Fruit fly (Drosophila melanogaster) Kc167 (cell line): ENCODE data around the gene CG33189.

ENCODE experiments used
- Myc ChIP-seq: fragments of >200 bp; optimal IDR thresholded peaks from 2 replicates; lab custom pipeline; 2017; ENCODE audit warnings: missing external identifiers
- Sin3A ChIP-seq: fragments of >200 bp; optimal IDR thresholded peaks from 2 replicates; lab custom pipeline; 2018; ENCODE audit warnings: missing external identifiers
- h ChIP-seq: fragments of >200 bp; optimal IDR thresholded peaks from 3 replicates; lab custom pipeline; 2018; ENCODE audit warnings: missing external identifiers
- insv ChIP-seq: fragments of >200 bp; optimal IDR thresholded peaks from 3 replicates; lab custom pipeline; 2018; ENCODE audit warnings: missing external identifiers
- psq ChIP-seq: fragments of >200 bp; optimal IDR thresholded peaks from 2 replicates; lab custom pipeline; 2017; ENCODE audit warnings: missing external identifiers
- ttk ChIP-seq: sonication (Bioruptor generic); optimal IDR thresholded peaks from 2 replicates; lab custom pipeline; 2017; ENCODE audit warnings: missing external identifiers

Gene CG33189

DNA sequence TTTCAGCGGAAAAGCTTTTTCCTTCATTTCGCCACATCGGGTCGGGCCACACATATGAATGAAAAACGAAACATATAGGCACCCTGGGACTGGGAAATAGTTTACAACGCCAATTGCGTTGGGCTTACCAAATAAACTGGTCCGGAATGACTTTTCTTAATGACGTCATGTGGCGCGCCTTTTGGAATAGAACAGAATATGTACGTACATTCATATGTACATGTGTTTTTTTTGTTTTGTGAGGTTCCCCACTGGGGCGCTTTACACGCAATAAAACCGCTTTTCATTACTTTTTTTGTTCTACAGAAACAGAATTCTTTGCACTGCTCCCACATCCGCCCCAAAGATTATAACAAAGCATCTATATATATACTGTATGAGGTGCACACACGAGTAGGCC, 17.7 kb upstream of the CG33189 start:
- no peak for TF ChIP-seq Sin3A (lab: Kevin White, UChicago)
- no peak for TF ChIP-seq h
- TF ChIP-seq ttk (lab: Kevin White, UChicago), result no peak
- TF ChIP-seq Myc (lab: Kevin White, UChicago), result no peak
- TF ChIP-seq psq, result no peak
- TF ChIP-seq insv (lab: Kevin White, UChicago), result no peak

DNA sequence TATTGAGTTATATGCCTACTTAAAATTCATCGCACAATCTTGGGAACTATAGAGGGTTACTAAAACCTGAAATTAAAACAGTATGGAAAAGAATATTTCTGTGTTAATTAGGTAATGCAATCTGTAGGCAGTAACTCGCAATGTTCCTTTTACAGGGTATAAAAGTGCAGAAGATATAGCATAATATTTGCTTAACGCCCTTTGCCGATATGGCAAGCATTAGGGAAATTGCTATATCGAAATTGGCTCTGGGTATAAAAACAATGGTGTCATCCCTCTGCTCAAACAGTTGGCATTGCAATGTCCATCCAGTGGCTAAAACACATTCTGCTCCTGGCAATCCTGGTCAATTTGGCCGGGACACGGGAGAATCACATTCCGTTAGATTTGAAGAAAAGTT, 13.8 kb upstream of the CG33189 start, which contains the start of gene Ir85a:
Ir85a (plus strand) TSS at position 301 of the 400 bp plus-strand sequence.
- no peak for TF ChIP-seq psq
- TF ChIP-seq Sin3A (lab: Kevin White, UChicago), result no peak
- TF ChIP-seq h, result no peak
- TF ChIP-seq ttk (lab: Kevin White, UChicago), result no peak
- no peak for TF ChIP-seq insv (lab: Kevin White, UChicago)
- no peak for TF ChIP-seq Myc (lab: Kevin White, UChicago)

DNA sequence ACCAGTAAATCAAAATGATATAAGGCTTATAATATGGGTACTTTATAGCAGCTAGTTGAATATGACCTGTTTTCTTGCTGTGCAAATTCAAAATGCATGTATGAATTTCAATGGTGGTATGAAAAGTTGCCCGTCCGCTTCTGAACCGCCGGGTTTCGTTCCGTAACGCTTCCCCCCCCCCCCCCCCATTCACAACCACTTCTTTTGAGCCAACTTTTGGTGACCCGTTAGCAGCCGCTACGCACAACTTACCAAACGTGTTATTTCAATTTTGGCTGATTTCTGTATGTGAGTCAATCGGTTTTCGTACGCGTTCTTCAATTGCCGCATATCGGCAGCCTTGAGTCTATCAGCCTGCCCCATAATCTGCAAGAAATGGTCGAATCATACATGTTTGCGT, 13.1 kb upstream of the CG33189 start:
- TF ChIP-seq insv (lab: Kevin White, UChicago), result no peak
- TF ChIP-seq Myc (lab: Kevin White, UChicago), result no peak
- TF ChIP-seq ttk (lab: Kevin White, UChicago), result no peak
- TF ChIP-seq h, result no peak
- no peak for TF ChIP-seq psq
- no peak for TF ChIP-seq Sin3A (lab: Kevin White, UChicago)

DNA sequence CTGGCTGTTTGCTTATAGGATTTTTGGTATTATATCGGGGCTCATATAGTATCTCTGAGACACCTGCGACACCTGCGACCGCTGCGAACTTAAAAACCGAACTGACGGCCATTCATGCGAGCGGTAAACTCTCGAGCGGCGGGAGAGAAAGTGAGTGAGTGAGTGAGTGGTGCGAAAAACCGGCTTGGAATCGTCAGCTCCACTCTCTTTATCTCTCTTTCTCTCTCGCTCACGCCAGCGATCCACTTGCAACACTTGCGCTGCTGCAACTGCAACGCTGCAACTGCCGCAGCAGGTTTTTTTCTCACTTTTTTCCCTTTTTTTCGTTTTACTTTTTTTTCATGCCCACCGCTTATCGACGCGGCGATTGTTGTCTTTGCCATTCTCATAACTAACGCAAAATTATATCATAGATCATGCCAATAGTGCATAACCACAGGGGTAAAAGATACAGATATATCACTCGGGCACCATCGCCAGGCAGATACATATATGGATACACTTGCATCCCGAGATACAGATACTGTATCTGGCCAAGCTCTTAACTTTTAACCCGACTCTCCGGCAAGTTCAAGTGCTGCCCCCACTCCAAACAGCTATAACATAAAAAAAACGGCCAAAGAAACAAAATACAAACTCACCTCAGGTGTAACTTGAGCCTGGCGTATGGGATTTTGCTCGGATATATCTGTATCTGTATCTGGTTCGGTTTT, 12.0 kb upstream of the CG33189 start:
- no peak for TF ChIP-seq Sin3A (lab: Kevin White, UChicago)
- TF ChIP-seq Myc (lab: Kevin White, UChicago), result no peak
- TF ChIP-seq ttk (lab: Kevin White, UChicago), result no peak
- TF ChIP-seq insv (lab: Kevin White, UChicago), result no peak
- no peak for TF ChIP-seq psq
- TF ChIP-seq h, result no peak

DNA sequence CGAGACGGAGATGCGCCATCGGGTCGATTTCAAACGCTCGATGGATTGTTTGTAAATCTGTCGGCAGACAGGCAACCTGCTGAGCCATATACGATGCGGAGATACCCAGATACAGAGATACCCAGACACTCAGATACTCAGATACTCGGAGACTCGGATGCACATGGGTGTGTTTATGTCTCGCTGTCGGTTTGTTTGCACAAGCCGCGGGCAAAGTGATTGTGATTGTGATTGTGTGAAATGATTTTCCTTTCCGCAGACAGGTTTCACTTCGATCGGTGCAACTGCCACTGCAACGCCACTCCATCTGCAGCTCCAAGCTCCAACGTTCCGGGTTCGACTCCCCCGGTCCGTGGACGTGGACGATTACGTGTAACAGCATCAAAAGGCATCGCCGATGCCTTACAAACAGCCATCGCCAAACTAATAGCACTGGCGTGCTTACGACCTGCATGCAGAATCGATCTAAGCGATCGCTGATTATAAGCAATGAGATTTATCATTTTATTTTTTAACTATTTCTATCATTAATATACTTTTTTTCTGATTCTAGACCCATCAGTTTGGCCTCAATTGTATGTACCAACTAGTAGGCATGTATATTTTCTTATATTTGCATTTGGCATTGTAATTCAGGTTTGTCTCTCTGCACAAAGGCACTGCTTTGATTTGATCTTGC, 8.3 kb upstream of the CG33189 start:
- TF ChIP-seq h, result no peak
- no peak for TF ChIP-seq psq
- no peak for TF ChIP-seq ttk (lab: Kevin White, UChicago)
- no peak for TF ChIP-seq insv (lab: Kevin White, UChicago)
- TF ChIP-seq Myc (lab: Kevin White, UChicago), result no peak
- TF ChIP-seq Sin3A (lab: Kevin White, UChicago), result no peak

DNA sequence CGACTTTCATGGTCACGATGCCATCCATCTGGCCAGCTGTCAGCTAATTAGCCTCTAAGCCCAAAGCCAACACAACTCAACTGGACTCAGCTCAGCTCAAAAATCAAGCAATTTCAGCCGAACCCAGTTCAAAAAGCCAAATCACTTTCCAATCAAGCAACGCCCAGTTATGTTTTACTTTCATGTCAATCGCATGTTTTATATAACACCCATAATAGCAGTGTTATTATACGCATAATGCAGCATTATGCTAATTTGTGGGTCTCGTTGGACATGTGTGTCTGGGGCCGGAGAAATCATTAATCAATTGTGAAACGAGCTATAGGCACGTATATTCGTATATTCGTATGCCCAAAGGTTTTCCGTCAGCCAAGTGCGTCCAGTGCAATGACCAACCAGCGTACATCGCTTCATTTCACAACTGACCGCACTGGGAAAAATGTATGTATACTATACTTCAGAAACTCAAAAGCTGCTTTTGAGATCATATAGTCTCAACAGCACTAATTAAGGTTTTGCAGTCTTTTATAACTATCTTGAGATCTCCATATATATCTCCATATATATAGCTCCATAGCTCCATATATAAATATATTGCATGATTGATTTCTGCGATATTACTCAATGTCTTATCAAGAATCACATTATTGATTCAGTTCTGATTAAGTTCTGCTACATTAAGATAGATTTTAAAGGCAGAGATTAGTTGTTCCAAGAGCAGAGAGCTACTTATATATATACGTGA, 7.1 kb upstream of the CG33189 start:
- TF ChIP-seq Myc (lab: Kevin White, UChicago) (no peak), h (no peak), Sin3A (lab: Kevin White, UChicago) (no peak), insv (lab: Kevin White, UChicago) (no peak), psq (no peak), ttk (lab: Kevin White, UChicago) (no peak)

DNA sequence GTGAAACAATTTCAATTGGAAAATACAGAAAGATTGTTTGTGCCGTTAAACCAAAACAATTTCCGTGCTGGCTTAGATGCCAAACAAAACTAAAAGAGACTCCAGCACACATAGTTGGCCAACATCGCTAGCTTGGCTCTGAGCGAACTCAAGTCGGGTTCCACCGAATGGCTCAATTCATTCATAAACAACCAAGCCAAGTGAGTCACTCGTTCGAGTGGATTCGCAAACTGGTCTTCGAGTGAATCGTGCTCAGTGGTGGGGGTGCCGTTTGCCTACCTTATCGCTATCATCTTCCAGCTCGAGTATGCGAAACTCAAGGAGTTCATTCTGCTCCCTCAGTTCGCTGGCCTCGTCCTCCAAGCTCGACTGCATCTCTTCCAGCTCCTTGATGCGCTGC, 4.9 kb upstream of the CG33189 start:
- TF ChIP-seq psq, result no peak
- no peak for TF ChIP-seq insv (lab: Kevin White, UChicago)
- no peak for TF ChIP-seq Sin3A (lab: Kevin White, UChicago)
- no peak for TF ChIP-seq Myc (lab: Kevin White, UChicago)
- no peak for TF ChIP-seq h
- no peak for TF ChIP-seq ttk (lab: Kevin White, UChicago)

DNA sequence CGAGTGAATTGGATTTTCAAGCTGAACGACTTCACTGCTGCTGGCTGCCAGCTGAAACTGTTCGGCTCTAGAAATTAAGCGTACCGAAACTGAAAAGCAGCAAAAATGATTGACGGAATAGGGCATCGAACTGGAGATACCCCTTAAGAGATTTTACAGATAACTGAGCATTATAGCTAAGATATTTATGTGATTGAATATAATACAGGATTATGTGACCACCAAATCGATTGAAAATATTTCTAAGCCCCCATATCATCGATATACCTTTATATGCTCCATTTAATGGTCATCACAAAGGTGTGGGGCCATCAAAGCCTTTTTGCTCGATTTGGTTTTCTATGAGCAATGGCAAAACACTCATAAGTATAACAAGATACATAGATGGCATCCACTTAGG, 4.2 kb upstream of the CG33189 start:
- TF ChIP-seq h (no peak), Sin3A (lab: Kevin White, UChicago) (no peak), ttk (lab: Kevin White, UChicago) (no peak), psq (no peak), insv (lab: Kevin White, UChicago) (no peak), Myc (lab: Kevin White, UChicago) (no peak)

DNA sequence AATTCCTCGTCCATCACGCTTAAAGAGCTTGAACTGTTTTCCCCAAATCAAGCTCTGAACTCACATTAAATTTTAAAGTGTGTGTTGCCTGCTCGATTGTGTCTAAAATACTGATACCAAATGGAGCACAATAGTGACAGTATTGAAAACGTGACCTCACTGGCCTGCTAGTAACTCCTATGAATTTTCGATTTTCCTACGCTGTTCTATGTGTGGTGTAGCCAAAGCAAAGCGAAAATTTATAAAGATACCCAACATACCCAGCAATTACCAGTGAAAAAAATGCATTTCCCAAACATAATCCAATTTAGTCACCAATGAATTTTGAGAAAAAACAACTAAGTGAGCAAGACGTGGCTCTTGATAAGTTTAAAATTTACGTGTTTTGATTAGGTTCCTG, 766 bp downstream of the CG33189 start, which contains the start of gene CG33191:
CG33191 (minus strand) TSS at position 101 of the 400 bp plus-strand sequence.
- no peak for TF ChIP-seq ttk (lab: Kevin White, UChicago)
- no peak for TF ChIP-seq Myc (lab: Kevin White, UChicago)
- no peak for TF ChIP-seq h
- no peak for TF ChIP-seq insv (lab: Kevin White, UChicago)
- no peak for TF ChIP-seq psq
- no peak for TF ChIP-seq Sin3A (lab: Kevin White, UChicago)

DNA sequence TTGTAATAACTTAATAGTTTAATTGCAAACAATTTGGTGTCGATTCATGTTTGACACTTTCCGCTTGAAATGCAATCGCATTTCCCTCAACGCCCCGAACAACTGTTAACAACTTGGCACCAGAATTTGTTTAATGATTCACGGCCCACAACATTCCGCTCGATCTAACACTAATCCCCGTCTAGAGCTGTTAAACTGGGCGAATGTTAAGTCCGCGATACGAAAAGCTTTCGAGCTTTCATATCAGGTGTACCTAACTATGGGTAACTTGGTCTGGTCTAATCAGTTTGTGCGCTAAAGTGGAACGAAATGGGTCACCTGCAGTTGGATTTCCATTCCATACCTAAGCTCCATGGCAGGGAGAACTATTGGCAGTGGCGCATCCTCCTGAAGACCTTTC, 7.5 kb downstream of the CG33189 start, which contains the start of gene CG34301:
CG34301 (plus strand) TSS at position 301 of the 400 bp plus-strand sequence.
- TF ChIP-seq ttk (lab: Kevin White, UChicago), result no peak
- TF ChIP-seq Myc (lab: Kevin White, UChicago), result no peak
- no peak for TF ChIP-seq psq
- TF ChIP-seq h, result no peak
- no peak for TF ChIP-seq insv (lab: Kevin White, UChicago)

DNA sequence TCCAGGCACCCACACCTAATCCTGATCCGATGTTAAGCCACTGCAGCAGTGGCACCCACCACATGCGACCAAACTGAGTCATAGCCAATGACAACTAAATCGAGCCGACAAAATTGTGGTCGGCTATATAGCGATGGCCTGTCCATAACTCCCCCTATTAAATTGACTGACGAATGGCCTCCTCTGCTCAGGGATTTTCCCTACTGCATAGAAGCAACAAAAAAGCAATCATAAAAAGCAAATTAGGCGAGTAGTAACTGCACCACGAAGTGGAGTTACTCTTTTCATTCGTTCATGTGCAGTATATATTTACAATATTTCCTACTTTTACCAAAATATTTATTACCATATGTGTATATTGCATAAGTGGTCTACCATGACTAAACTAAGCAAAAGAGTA, 8.0 kb downstream of the CG33189 start, which contains the start of gene CG13318:
CG13318 (minus strand) TSS at position 101 of the 400 bp plus-strand sequence.
- TF ChIP-seq Myc (lab: Kevin White, UChicago) (no peak), h (no peak), ttk (lab: Kevin White, UChicago) (no peak), insv (lab: Kevin White, UChicago) (no peak), Sin3A (lab: Kevin White, UChicago) (no peak), psq (no peak)
